Worm (Caenorhabditis elegans): ENCODE data around the gene Y67D8B.1.

The Y67D8B.1 gene

DNA sequence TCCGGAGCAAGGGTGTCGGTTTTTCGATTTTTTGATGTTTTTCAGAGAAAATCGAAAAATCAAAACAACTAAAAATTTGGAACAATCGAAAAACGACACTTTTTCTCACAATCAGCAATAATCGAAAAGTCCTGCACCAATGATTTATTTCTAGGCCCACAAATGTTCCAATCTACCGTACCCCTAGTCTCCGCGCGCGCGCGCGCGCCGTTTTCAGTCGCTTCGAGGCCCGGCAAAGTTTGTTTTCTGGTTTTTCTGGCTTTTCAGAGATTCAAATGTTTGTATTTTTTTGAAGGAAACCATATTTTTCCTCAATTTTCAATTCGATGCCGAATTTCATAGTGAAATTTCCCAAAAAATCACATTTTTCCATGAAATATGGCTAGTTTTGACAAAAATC, 39.5 kb upstream of the Y67D8B.1 start:
- no peak for TF ChIP-seq fax-1 (tag; optimal IDR thresholded peaks at IDR 0.05)
- TF ChIP-seq hlh-6 (tag; optimal IDR thresholded peaks at IDR 0.05), result no peak
- no peak for TF ChIP-seq hlh-15 (tag; optimal IDR thresholded peaks at IDR 0.05)
- TF ChIP-seq npax-4 (tag; optimal IDR thresholded peaks at IDR 0.05), result no peak
- no peak for TF ChIP-seq pag-3 (tag; optimal IDR thresholded peaks at IDR 0.05; ENCODE audit: borderline replicate concordance)
- no peak for TF ChIP-seq pqm-1 (tag; optimal IDR thresholded peaks at IDR 0.05)
- no peak for TF ChIP-seq K09A11.1 (tag; optimal IDR thresholded peaks at IDR 0.05; ENCODE audit: insufficient read depth)
- TF ChIP-seq F13H6.1 (tag; optimal IDR thresholded peaks at IDR 0.05), result no peak
- TF ChIP-seq ceh-48 (tag; optimal IDR thresholded peaks at IDR 0.05), result no peak
- no peak for TF ChIP-seq ceh-18 (tag; optimal IDR thresholded peaks at IDR 0.05)
- TF ChIP-seq unc-42 (tag; optimal IDR thresholded peaks at IDR 0.05), result no peak
- no peak for TF ChIP-seq lin-11 (tag; optimal IDR thresholded peaks at IDR 0.05)
- TF ChIP-seq elt-4 (tag; optimal IDR thresholded peaks at IDR 0.05), result no peak
- no peak for TF ChIP-seq ref-2 (tag; optimal IDR thresholded peaks at IDR 0.05)
- no peak for TF ChIP-seq nfya-1 (tag; optimal IDR thresholded peaks at IDR 0.05)
- no peak for TF ChIP-seq mec-3 (tag; optimal IDR thresholded peaks at IDR 0.05; ENCODE audit: borderline replicate concordance)
- no peak for TF ChIP-seq ttx-3 (tag; optimal IDR thresholded peaks at IDR 0.05)
- no peak for TF ChIP-seq odd-2 (tag; optimal IDR thresholded peaks at IDR 0.05)
- TF ChIP-seq dve-1 (tag; optimal IDR thresholded peaks at IDR 0.05), result no peak
- TF ChIP-seq tbx-7 (tag; optimal IDR thresholded peaks at IDR 0.05), result no peak

DNA sequence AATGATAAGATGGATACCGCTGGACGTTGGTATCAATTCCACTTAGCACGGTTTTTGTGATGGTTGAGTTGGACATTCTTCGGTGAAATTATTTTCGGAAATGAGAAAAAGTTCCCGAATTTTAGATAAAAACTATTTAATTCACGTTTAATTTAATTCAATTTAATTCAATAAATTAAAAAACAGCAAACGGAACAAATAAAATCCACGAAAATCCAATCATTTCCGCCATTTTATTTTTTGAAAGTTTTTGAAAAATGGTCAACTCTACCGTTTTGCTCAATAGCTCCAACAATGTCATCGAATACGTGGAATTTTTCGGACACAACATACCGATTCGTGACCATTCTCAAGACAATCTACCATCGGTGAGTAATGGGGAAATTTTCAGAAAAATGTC, 29.7 kb upstream of the Y67D8B.1 start, which contains the start of the genes Y67D8B.3 and Y67D8B.5:
TSS of gene Y67D8B.3 (minus strand) at position 101 of the 400 bp plus-strand sequence.
TSS of gene Y67D8B.5 (plus strand) at position 233 of the 400 bp plus-strand sequence.
- TF ChIP-seq elt-2 (tag; optimal IDR thresholded peaks at IDR 0.05) (no peak), dmd-4 (tag; optimal IDR thresholded peaks at IDR 0.05; ENCODE audit: borderline replicate concordance) (no peak), K02D7.2 (tag; optimal IDR thresholded peaks at IDR 0.05) (no peak), ahr-1 (tag; optimal IDR thresholded peaks at IDR 0.05) (no peak), nhr-232 (tag; optimal IDR thresholded peaks at IDR 0.05) (no peak), ceh-48 (tag; optimal IDR thresholded peaks at IDR 0.05) (no peak), ztf-16 (tag; optimal IDR thresholded peaks at IDR 0.05) (no peak), pat-9 (tag; optimal IDR thresholded peaks at IDR 0.05) (no peak), ceh-22 (tag; optimal IDR thresholded peaks at IDR 0.05) (no peak), ceh-45 (GFP tag; IDR thresholded peaks at IDR 0.05) (no peak), sox-2 (GFP tag; IDR thresholded peaks at IDR 0.05) (no peak), F13H6.1 (tag; optimal IDR thresholded peaks at IDR 0.05) (no peak), zip-5 (tag; optimal IDR thresholded peaks at IDR 0.05) (no peak), hlh-15 (tag; optimal IDR thresholded peaks at IDR 0.05) (no peak)

DNA sequence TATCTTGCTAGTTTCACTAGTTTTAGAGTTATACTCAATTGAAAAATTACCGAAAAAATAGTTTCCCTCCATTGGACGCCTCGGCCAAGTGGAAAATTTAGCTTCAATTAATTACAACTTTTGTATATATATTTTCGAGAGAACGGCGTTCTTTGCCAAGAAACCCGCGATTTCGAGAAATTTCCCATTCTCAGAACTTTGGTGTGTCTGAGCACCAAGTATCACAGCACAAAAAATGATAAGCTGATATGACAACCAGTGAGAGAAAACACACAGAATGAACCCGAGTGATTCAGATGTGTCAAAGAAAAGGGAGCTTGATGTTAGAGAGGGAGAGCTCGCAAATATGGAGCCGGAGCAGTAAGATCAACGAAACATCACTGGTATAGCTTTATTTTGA, 26.6 kb upstream of the Y67D8B.1 start:
- no peak for TF ChIP-seq unc-3 (GFP tag; conservative IDR thresholded peaks at IDR 0.05)
- TF ChIP-seq unc-3 (tag; optimal IDR thresholded peaks at IDR 0.05), result no peak
- TF ChIP-seq ref-2 (tag; optimal IDR thresholded peaks at IDR 0.05), result no peak
- no peak for TF ChIP-seq fax-1 (tag; optimal IDR thresholded peaks at IDR 0.05)
- TF ChIP-seq ttx-3 (tag; optimal IDR thresholded peaks at IDR 0.05), result no peak
- TF ChIP-seq ceh-14 (tag; optimal IDR thresholded peaks at IDR 0.05), result no peak
- TF ChIP-seq hlh-6 (tag; optimal IDR thresholded peaks at IDR 0.05), result no peak
- no peak for TF ChIP-seq nfya-1 (tag; optimal IDR thresholded peaks at IDR 0.05)
- no peak for TF ChIP-seq pat-9 (tag; optimal IDR thresholded peaks at IDR 0.05)
- TF ChIP-seq T23F11.4 (GFP tag; optimal IDR thresholded peaks at IDR 0.05), result no peak
- no peak for TF ChIP-seq eyg-1 (tag; optimal IDR thresholded peaks at IDR 0.05)
- no peak for TF ChIP-seq madf-2 (tag; optimal IDR thresholded peaks at IDR 0.05)
- no peak for TF ChIP-seq mec-3 (tag; optimal IDR thresholded peaks at IDR 0.05; ENCODE audit: borderline replicate concordance)
- no peak for TF ChIP-seq syd-9 (tag; optimal IDR thresholded peaks at IDR 0.05)
- TF ChIP-seq pha-4 (tag; optimal IDR thresholded peaks at IDR 0.05), result no peak
- TF ChIP-seq hlh-30 (tag; optimal IDR thresholded peaks at IDR 0.05; ENCODE audit: insufficient read depth), result no peak
- no peak for TF ChIP-seq pha-2 (tag; optimal IDR thresholded peaks at IDR 0.05)
- TF ChIP-seq npax-4 (tag; optimal IDR thresholded peaks at IDR 0.05), result no peak
- TF ChIP-seq hlh-13 (GFP tag; optimal IDR thresholded peaks at IDR 0.05), result no peak
- no peak for TF ChIP-seq elt-2 (tag; optimal IDR thresholded peaks at IDR 0.05)

Data from whole organism, late embryonic.